Fruit fly (Drosophila melanogaster) whole organism, embryonic: Measurements from ENCODE around the gene Shmt.
A peak's percentile ranks its signal among the peaks of the same experiment; 100 is the strongest.

Source experiments
- Atf-2 ChIP-seq: fragments of 200-800 bp; sonication (Bioruptor generic); optimal IDR thresholded peaks from 2 replicates; lab custom pipeline; 2016; ENCODE audit warnings: missing biosample characterization, missing genetic modification characterization
- Bteb2 ChIP-seq: fragments of 200-800 bp; sonication (Bioruptor generic); optimal IDR thresholded peaks from 2 replicates; lab custom pipeline; 2016; ENCODE audit warnings: missing biosample characterization, missing genetic modification characterization
- CG10209 ChIP-seq: fragments of 200-800 bp; sonication (Bioruptor generic); optimal IDR thresholded peaks from 3 replicates; lab custom pipeline; 2017; ENCODE audit warnings: missing biosample characterization, mild to moderate bottlenecking, missing genetic modification characterization, missing genetic modification reagents
- CG10462 ChIP-seq: fragments of 200-800 bp; sonication (Bioruptor generic); optimal IDR thresholded peaks from 2 replicates; lab custom pipeline; 2016; ENCODE audit warnings: missing biosample characterization, missing genetic modification characterization
- CG10979 ChIP-seq: fragments of 200-800 bp; sonication (Bioruptor generic); optimal IDR thresholded peaks from 2 replicates; lab custom pipeline; 2018; ENCODE audit warnings: missing biosample characterization, mild to moderate bottlenecking, missing genetic modification characterization, moderate library complexity
- CG11456 ChIP-seq: fragments of 200-800 bp; sonication (Bioruptor generic); IDR thresholded peaks from 3 replicates; pipeline ENCODE4 v1.3.6; 2022; ENCODE audit warnings: missing biosample characterization, missing genetic modification characterization
- CG12744 ChIP-seq: fragments of 200-800 bp; sonication (Bioruptor generic); optimal IDR thresholded peaks from 2 replicates; lab custom pipeline; 2016; ENCODE audit warnings: missing biosample characterization, missing genetic modification characterization
- CG12769 ChIP-seq: fragments of 200-800 bp; sonication (Bioruptor generic); optimal IDR thresholded peaks from 2 replicates; lab custom pipeline; 2019; ENCODE audit warnings: missing biosample characterization, mild to moderate bottlenecking, missing genetic modification characterization, moderate library complexity
- CG13123 ChIP-seq: fragments of 200-800 bp; sonication (Bioruptor generic); optimal IDR thresholded peaks from 2 replicates; lab custom pipeline; 2016; ENCODE audit warnings: missing biosample characterization, missing genetic modification characterization
- CG13287 ChIP-seq: fragments of 200-800 bp; sonication (Bioruptor generic); IDR thresholded peaks from 2 replicates; pipeline ENCODE4 v1.3.6; 2022; ENCODE audit warnings: missing biosample characterization, missing genetic modification characterization; ENCODE audit not compliant: partially characterized antibody
- CG15011 ChIP-seq: fragments of 200-800 bp; sonication (Bioruptor generic); optimal IDR thresholded peaks from 3 replicates; lab custom pipeline; 2018; ENCODE audit warnings: missing biosample characterization, mild to moderate bottlenecking, missing genetic modification characterization
- CG15269 ChIP-seq: fragments of 200-800 bp; sonication (Bioruptor generic); optimal IDR thresholded peaks from 2 replicates; lab custom pipeline; 2018; ENCODE audit warnings: missing biosample characterization, mild to moderate bottlenecking, missing genetic modification characterization, moderate library complexity
- CG17359 ChIP-seq: fragments of 200-800 bp; sonication (Bioruptor generic); optimal IDR thresholded peaks from 3 replicates; lab custom pipeline; 2018; ENCODE audit warnings: missing biosample characterization, mild to moderate bottlenecking, missing genetic modification characterization, moderate library complexity
- CG3065 ChIP-seq: fragments of 200-800 bp; sonication (Bioruptor generic); optimal IDR thresholded peaks from 2 replicates; lab custom pipeline; 2016; ENCODE audit warnings: missing biosample characterization, missing genetic modification characterization
- CG34422 ChIP-seq: fragments of 200-800 bp; sonication (Bioruptor generic); IDR thresholded peaks from 3 replicates; pipeline ENCODE4 v1.3.6; 2022; ENCODE audit warnings: missing biosample characterization, missing genetic modification characterization
- CG6272 ChIP-seq: fragments of 200-800 bp; sonication (Bioruptor generic); IDR thresholded peaks from 2 replicates; pipeline ENCODE4 v1.3.6; 2022; ENCODE audit warnings: missing biosample characterization, missing genetic modification characterization
- CG8924 ChIP-seq: fragments of 200-800 bp; optimal IDR thresholded peaks from 3 replicates; lab custom pipeline; 2019; ENCODE audit warnings: missing biosample characterization, mild to moderate bottlenecking, missing genetic modification characterization, moderate library complexity
- GATAe ChIP-seq: fragments of 200-800 bp; sonication (Bioruptor generic); conservative IDR thresholded peaks from 2 replicates; pipeline ENCODE4 v1.3.6; 2022; ENCODE audit warnings: missing biosample characterization, missing genetic modification characterization
- HLH54F ChIP-seq: fragments of 200-800 bp; sonication (Bioruptor generic); optimal IDR thresholded peaks from 3 replicates; lab custom pipeline; 2016; ENCODE audit warnings: missing biosample characterization, missing genetic modification characterization
- Hey ChIP-seq: fragments of 200-800 bp; sonication (Bioruptor generic); optimal IDR thresholded peaks from 3 replicates; lab custom pipeline; 2018; ENCODE audit warnings: missing biosample characterization, mild to moderate bottlenecking, missing genetic modification characterization
- Oli ChIP-seq: fragments of 200-800 bp; sonication (Bioruptor generic); optimal IDR thresholded peaks from 2 replicates; lab custom pipeline; 2018; ENCODE audit warnings: missing biosample characterization, mild to moderate bottlenecking, missing genetic modification characterization, moderate library complexity
- Ptx1 ChIP-seq: fragments of 200-800 bp; sonication (Bioruptor generic); IDR thresholded peaks from 2 replicates; pipeline ENCODE4 v1.3.6; 2022; ENCODE audit warnings: missing biosample characterization, missing genetic modification characterization
- Side ChIP-seq: fragments of 200-800 bp; sonication (Bioruptor generic); optimal IDR thresholded peaks from 2 replicates; lab custom pipeline; 2016; ENCODE audit warnings: missing biosample characterization, missing genetic modification characterization
- Six4 ChIP-seq: fragments of 200-800 bp; sonication (Bioruptor generic); optimal IDR thresholded peaks from 2 replicates; lab custom pipeline; 2016; ENCODE audit warnings: missing biosample characterization, missing genetic modification characterization
- Sox102F ChIP-seq: fragments of 200-800 bp; sonication (Bioruptor generic); optimal IDR thresholded peaks from 2 replicates; lab custom pipeline; 2018; ENCODE audit warnings: missing biosample characterization, mild to moderate bottlenecking, missing genetic modification characterization, moderate library complexity
- Xbp1 ChIP-seq: fragments of 200-800 bp; sonication (Bioruptor generic); optimal IDR thresholded peaks from 3 replicates; lab custom pipeline; 2016; ENCODE audit warnings: missing biosample characterization, mild to moderate bottlenecking, missing genetic modification characterization
- aop ChIP-seq: fragments of 200-800 bp; sonication (Bioruptor generic); IDR thresholded peaks from 2 replicates; pipeline ENCODE4 v1.3.6; 2022; ENCODE audit warnings: missing biosample characterization, missing genetic modification characterization
- ci ChIP-seq: fragments of 200-800 bp; sonication (Bioruptor generic); IDR thresholded peaks from 3 replicates; pipeline ENCODE4 v1.3.6; 2022; ENCODE audit warnings: missing biosample characterization, missing genetic modification characterization
- dati ChIP-seq: fragments of 200-800 bp; sonication (Bioruptor generic); IDR thresholded peaks from 2 replicates; pipeline ENCODE4 v1.3.6; 2022; ENCODE audit warnings: missing biosample characterization, missing genetic modification characterization
- dmrt11E ChIP-seq: fragments of 200-800 bp; sonication (Bioruptor generic); optimal IDR thresholded peaks from 3 replicates; lab custom pipeline; 2018; ENCODE audit warnings: missing biosample characterization, mild to moderate bottlenecking, missing genetic modification characterization, moderate library complexity
- ewg ChIP-seq: fragments of 200-800 bp; sonication (Bioruptor generic); optimal IDR thresholded peaks from 3 replicates; lab custom pipeline; 2017; ENCODE audit warnings: mild to moderate bottlenecking, missing biosample characterization, missing genetic modification reagents, missing genetic modification characterization
- fd64A ChIP-seq: fragments of 200-800 bp; sonication (Bioruptor generic); optimal IDR thresholded peaks from 3 replicates; lab custom pipeline; 2018; ENCODE audit warnings: missing biosample characterization, mild to moderate bottlenecking, missing genetic modification characterization
- fd96Cb ChIP-seq: fragments of 200-800 bp; sonication (Bioruptor generic); optimal IDR thresholded peaks from 2 replicates; lab custom pipeline; 2018; ENCODE audit warnings: missing biosample characterization, mild to moderate bottlenecking, missing genetic modification characterization, moderate library complexity
- ftz-f1 ChIP-seq: fragments of 200-800 bp; sonication (Bioruptor generic); optimal IDR thresholded peaks from 2 replicates; lab custom pipeline; 2016; ENCODE audit warnings: missing biosample characterization, missing genetic modification characterization
- gem ChIP-seq: fragments of 200-800 bp; sonication (Bioruptor generic); optimal IDR thresholded peaks from 2 replicates; lab custom pipeline; 2019; ENCODE audit warnings: missing biosample characterization, mild to moderate bottlenecking, missing genetic modification characterization, moderate library complexity
- grau ChIP-seq: fragments of 200-800 bp; optimal IDR thresholded peaks from 3 replicates; lab custom pipeline; 2019; ENCODE audit warnings: missing biosample characterization, mild to moderate bottlenecking, missing genetic modification characterization, moderate library complexity
- grn ChIP-seq: fragments of 200-800 bp; sonication (Bioruptor generic); optimal IDR thresholded peaks from 3 replicates; lab custom pipeline; 2017; ENCODE audit warnings: missing biosample characterization, missing genetic modification characterization
- ind ChIP-seq: fragments of 200-800 bp; sonication (Bioruptor generic); optimal IDR thresholded peaks from 3 replicates; lab custom pipeline; 2016; ENCODE audit warnings: missing biosample characterization, missing genetic modification characterization
- lilli ChIP-seq: fragments of 200-800 bp; sonication (Bioruptor generic); optimal IDR thresholded peaks from 3 replicates; lab custom pipeline; 2016; ENCODE audit warnings: missing biosample characterization, missing genetic modification characterization
- nerfin-2 ChIP-seq: fragments of 200-800 bp; sonication (Bioruptor generic); IDR thresholded peaks from 2 replicates; pipeline ENCODE4 v1.3.6; 2022; ENCODE audit warnings: missing biosample characterization, missing genetic modification characterization; ENCODE audit not compliant: partially characterized antibody
- pros ChIP-seq: fragments of 200-800 bp; sonication (Bioruptor generic); optimal IDR thresholded peaks from 3 replicates; lab custom pipeline; 2019; ENCODE audit warnings: missing biosample characterization, mild to moderate bottlenecking, missing genetic modification characterization, moderate library complexity
- repo ChIP-seq: fragments of 200-800 bp; sonication (Bioruptor generic); optimal IDR thresholded peaks from 2 replicates; lab custom pipeline; 2016; ENCODE audit warnings: missing biosample characterization, missing genetic modification characterization
- salm ChIP-seq: fragments of 200-800 bp; sonication (Bioruptor generic); optimal IDR thresholded peaks from 2 replicates; lab custom pipeline; 2018; ENCODE audit warnings: missing biosample characterization, mild to moderate bottlenecking, missing genetic modification characterization
- slou ChIP-seq: fragments of 200-800 bp; sonication (Bioruptor generic); optimal IDR thresholded peaks from 3 replicates; lab custom pipeline; 2016; ENCODE audit warnings: missing biosample characterization, missing genetic modification characterization
- tgo ChIP-seq: fragments of 200-800 bp; sonication (Bioruptor generic); IDR thresholded peaks from 3 replicates; pipeline ENCODE4 v1.3.6; 2022; ENCODE audit warnings: missing biosample characterization, missing genetic modification characterization
- tio ChIP-seq: fragments of 200-800 bp; sonication (Bioruptor generic); optimal IDR thresholded peaks from 2 replicates; lab custom pipeline; 2017; ENCODE audit warnings: missing biosample characterization, missing genetic modification characterization, inconsistent platforms
- toy ChIP-seq: fragments of 200-800 bp; sonication (Bioruptor generic); IDR thresholded peaks from 2 replicates; pipeline ENCODE4 v1.3.6; 2022; ENCODE audit warnings: missing biosample characterization, missing genetic modification characterization
- twi ChIP-seq: fragments of 200-800 bp; optimal IDR thresholded peaks from 2 replicates; lab custom pipeline; 2019; ENCODE audit warnings: missing biosample characterization, mild to moderate bottlenecking, missing genetic modification characterization, moderate library complexity
- vfl ChIP-seq: fragments of 200-800 bp; sonication (Bioruptor generic); optimal IDR thresholded peaks from 2 replicates; lab custom pipeline; 2016; ENCODE audit warnings: missing biosample characterization, missing genetic modification characterization
- vvl ChIP-seq: fragments of 200-800 bp; sonication (Bioruptor generic); IDR thresholded peaks from 2 replicates; pipeline ENCODE4 v1.3.6; 2022; ENCODE audit warnings: missing biosample characterization, missing genetic modification characterization
- zfh1 ChIP-seq: fragments of 200-800 bp; sonication (Bioruptor generic); IDR thresholded peaks from 3 replicates; pipeline ENCODE4 v1.3.6; 2022; ENCODE audit warnings: missing biosample characterization, missing genetic modification characterization

Gene Shmt

dm6 chrX:5888933-5889332, 27.7 kb downstream of the Shmt start (continued):
- TF ChIP-seq CG15011 (GFP tag; lab: Kevin White, UChicago) (no peak), toy (GFP tag; lab: Robert Waterston, UW) (no peak), Six4 (GFP tag; lab: Kevin White, UChicago) (peak; percentile 4), nerfin-2 (GFP tag; lab: Robert Waterston, UW) (no peak), fd96Cb (tag; lab: Kevin White, UChicago) (peak; percentile 17), HLH54F (no peak), lilli (no peak), grn (GFP tag; lab: Kevin White, UChicago) (peak; percentile 0), twi (no peak), Xbp1 (GFP tag; lab: Kevin White, UChicago) (peak; percentile 20), dati (GFP tag; lab: Robert Waterston, UW) (no peak), zfh1 (peak; percentile 63; the same call in 1 of the 3 replicates), CG10979 (peak; percentile 49), CG3065 (no peak), Side (GFP tag; lab: Kevin White, UChicago) (peak; percentile 41), Bteb2 (GFP tag; lab: Kevin White, UChicago) (no peak), Hey (tag; lab: Kevin White, UChicago) (peak; percentile 54), vfl (GFP tag; lab: Kevin White, UChicago) (no peak), CG10462 (GFP tag; lab: Kevin White, UChicago) (no peak), tgo (peak; percentile 32; the same call in 1 of the 3 replicates), CG13287 (GFP tag; lab: Robert Waterston, UW) (no peak), ftz-f1 (GFP tag; lab: Kevin White, UChicago) (no peak), Atf-2 (GFP tag; lab: Kevin White, UChicago) (no peak), CG8924 (tag; lab: Kevin White, UChicago) (peak; percentile 36), fd64A (GFP tag; lab: Kevin White, UChicago) (no peak), Ptx1 (GFP tag; lab: Robert Waterston, UW) (0 out of 2 replicates have a peak, but pooled peaks have one; percentile 15), CG15269 (peak; percentile 15), Oli (tag; lab: Kevin White, UChicago) (peak; percentile 24), aop (GFP tag; lab: Robert Waterston, UW) (no peak), CG6272 (GFP tag; lab: Robert Waterston, UW) (no peak), vvl (GFP tag; lab: Robert Waterston, UW) (peak; percentile 53; the same call in 1 of the 2 replicates), CG12769 (tag; lab: Kevin White, UChicago) (peak; percentile 42), CG17359 (tag; lab: Kevin White, UChicago) (peak; percentile 30), salm (no peak), GATAe (GFP tag; lab: Robert Waterston, UW) (no peak), CG12744 (no peak), Sox102F (GFP tag; lab: Kevin White, UChicago) (peak; percentile 24), grau (tag; lab: Kevin White, UChicago) (peak; percentile 27), repo (GFP tag; lab: Kevin White, UChicago) (no peak), CG11456 (GFP tag; lab: Robert Waterston, UW) (0 out of 3 replicates have a peak, but pooled peaks have one; percentile 52), slou (no peak), ci (GFP tag; lab: Robert Waterston, UW) (peak; percentile 70; the same call in 1 of the 3 replicates), gem (tag; lab: Kevin White, UChicago) (peak; percentile 47), dmrt11E (tag; lab: Kevin White, UChicago) (peak; percentile 41), pros (peak; percentile 76), tio (GFP tag; lab: Kevin White, UChicago) (no peak), ewg (GFP tag; lab: Kevin White, UChicago) (peak; percentile 52), CG10209 (no peak), CG34422 (GFP tag; lab: Robert Waterston, UW) (0 out of 3 replicates have a peak, but pooled peaks have one; percentile 42), ind (GFP tag; lab: Kevin White, UChicago) (peak; percentile 7), CG13123 (GFP tag; lab: Kevin White, UChicago) (no peak)
